Worm (Caenorhabditis elegans): Measurements from ENCODE around the gene svh-1.

The svh-1 gene

ce11 chrIV:8229523-8229922 is 23.1 kb downstream of the svh-1 start (continued):
- peak; percentile 36 for TF ChIP-seq ceh-2 (tag; optimal IDR thresholded peaks at IDR 0.05)
- no peak for TF ChIP-seq ztf-16 (tag; optimal IDR thresholded peaks at IDR 0.05)
- no peak for TF ChIP-seq nhr-232 (tag; optimal IDR thresholded peaks at IDR 0.05)
- TF ChIP-seq syd-9 (tag; optimal IDR thresholded peaks at IDR 0.05): no peak
- no peak for TF ChIP-seq ceh-9 (tag; optimal IDR thresholded peaks at IDR 0.05)
- TF ChIP-seq ceh-31 (tag; optimal IDR thresholded peaks at IDR 0.05): no peak
- TF ChIP-seq ceh-19 (GFP tag; optimal IDR thresholded peaks at IDR 0.05): no peak
- no peak for TF ChIP-seq che-1 (tag; optimal IDR thresholded peaks at IDR 0.05)
- TF ChIP-seq T23F11.4 (GFP tag; optimal IDR thresholded peaks at IDR 0.05): no peak
- TF ChIP-seq ttx-3 (tag; optimal IDR thresholded peaks at IDR 0.05): no peak
- TF ChIP-seq unc-86 (tag; optimal IDR thresholded peaks at IDR 0.05): no peak
- TF ChIP-seq fkh-6 (tag; optimal IDR thresholded peaks at IDR 0.05): no peak
- TF ChIP-seq ceh-24 (tag; optimal IDR thresholded peaks at IDR 0.05): no peak
- no peak for TF ChIP-seq ceh-48 (tag; optimal IDR thresholded peaks at IDR 0.05)
- TF ChIP-seq C38D4.7 (GFP tag; optimal IDR thresholded peaks at IDR 0.05): no peak
- TF ChIP-seq C08G9.2 (tag; optimal IDR thresholded peaks at IDR 0.05): no peak
- TF ChIP-seq lim-6 (tag; optimal IDR thresholded peaks at IDR 0.05): no peak
- peak; percentile 63 for TF ChIP-seq dve-1 (tag; optimal IDR thresholded peaks at IDR 0.05)
- no peak for TF ChIP-seq nhr-11 (tag; optimal IDR thresholded peaks at IDR 0.05)
- TF ChIP-seq sox-4 (tag; optimal IDR thresholded peaks at IDR 0.05): no peak
- no peak for TF ChIP-seq mec-3 (tag; optimal IDR thresholded peaks at IDR 0.05; ENCODE audit: borderline replicate concordance)
- no peak for TF ChIP-seq ref-2 (tag; optimal IDR thresholded peaks at IDR 0.05)
- no peak for TF ChIP-seq ama-1 (optimal IDR thresholded peaks at IDR 0.05)
- peak; percentile 12 for TF ChIP-seq rnt-1 (tag; optimal IDR thresholded peaks at IDR 0.05)
- TF ChIP-seq ceh-14 (tag; optimal IDR thresholded peaks at IDR 0.05): no peak
- no peak for TF ChIP-seq tbx-7 (tag; optimal IDR thresholded peaks at IDR 0.05)
- peak; percentile 21 for TF ChIP-seq ets-4 (tag; optimal IDR thresholded peaks at IDR 0.05)
- TF ChIP-seq fkh-10 (GFP tag; optimal IDR thresholded peaks at IDR 0.05): no peak
- no peak for TF ChIP-seq Y22D7AL.16 (tag; optimal IDR thresholded peaks at IDR 0.05)
- TF ChIP-seq ceh-18 (tag; optimal IDR thresholded peaks at IDR 0.05): peak; percentile 58
- TF ChIP-seq unc-3 (GFP tag; conservative IDR thresholded peaks at IDR 0.05): no peak
- no peak for TF ChIP-seq unc-3 (tag; optimal IDR thresholded peaks at IDR 0.05)
- peak; percentile 10 for TF ChIP-seq elt-2 (tag; optimal IDR thresholded peaks at IDR 0.05)
- TF ChIP-seq pax-1 (tag; optimal IDR thresholded peaks at IDR 0.05): no peak
- TF ChIP-seq F13H6.1 (tag; optimal IDR thresholded peaks at IDR 0.05): peak; percentile 60
- no peak for TF ChIP-seq pag-3 (tag; optimal IDR thresholded peaks at IDR 0.05; ENCODE audit: borderline replicate concordance)
- no peak for TF ChIP-seq sdc-2 (tag; optimal IDR thresholded peaks at IDR 0.05)
- TF ChIP-seq ceh-6 (GFP tag; optimal IDR thresholded peaks at IDR 0.05): no peak
- no peak for TF ChIP-seq dmd-4 (tag; optimal IDR thresholded peaks at IDR 0.05; ENCODE audit: borderline replicate concordance)
- TF ChIP-seq hlh-13 (GFP tag; optimal IDR thresholded peaks at IDR 0.05): no peak
- TF ChIP-seq pqm-1 (tag; optimal IDR thresholded peaks at IDR 0.05): peak; percentile 77

DNA sequence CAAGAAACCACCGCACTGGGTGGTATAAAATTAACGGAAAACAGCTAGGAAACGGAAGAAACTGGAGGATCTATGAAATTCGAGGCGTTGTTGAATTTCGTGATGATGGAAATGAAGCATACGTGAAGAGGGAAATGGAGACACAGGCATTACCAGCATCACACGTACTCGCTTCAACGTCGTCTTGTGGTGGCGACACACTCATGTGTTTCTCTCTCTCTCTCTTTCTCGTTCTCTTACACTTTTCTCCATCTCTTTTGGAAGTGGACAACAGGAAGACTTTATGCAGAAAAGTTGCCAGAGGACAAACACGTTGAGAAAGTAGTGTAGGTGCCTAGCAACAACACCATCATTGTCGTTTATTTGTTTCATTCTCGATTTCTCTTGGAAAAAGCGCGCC is 26.0 kb downstream of the svh-1 start:
- TF ChIP-seq nhr-232 (tag; optimal IDR thresholded peaks at IDR 0.05): no peak
- TF ChIP-seq ceh-30 (tag; optimal IDR thresholded peaks at IDR 0.05): no peak
- TF ChIP-seq hlh-30 (tag; optimal IDR thresholded peaks at IDR 0.05; ENCODE audit: insufficient read depth): peak; percentile 74
- TF ChIP-seq tbx-2 (tag; optimal IDR thresholded peaks at IDR 0.05): peak; percentile 12
- 0 out of 2 replicates have a peak, but pooled peaks have one; percentile 15 for TF ChIP-seq unc-3 (GFP tag; conservative IDR thresholded peaks at IDR 0.05)
- no peak for TF ChIP-seq unc-3 (tag; optimal IDR thresholded peaks at IDR 0.05)
- no peak for TF ChIP-seq ref-2 (tag; optimal IDR thresholded peaks at IDR 0.05)
- peak; percentile 26 for TF ChIP-seq ceh-31 (tag; optimal IDR thresholded peaks at IDR 0.05)
- TF ChIP-seq ceh-34 (tag; optimal IDR thresholded peaks at IDR 0.05): peak; percentile 53
- TF ChIP-seq C08G9.2 (tag; optimal IDR thresholded peaks at IDR 0.05): no peak
- peak; percentile 16 for TF ChIP-seq F13H6.1 (tag; optimal IDR thresholded peaks at IDR 0.05)
- no peak for TF ChIP-seq unc-86 (tag; optimal IDR thresholded peaks at IDR 0.05)
- TF ChIP-seq ceh-18 (tag; optimal IDR thresholded peaks at IDR 0.05): peak; percentile 41

Measured in whole organism, late embryonic.